Fruit fly (Drosophila melanogaster): ENCODE results near the gene CG18404.
A peak's percentile ranks its signal among the peaks of the same experiment; 100 is the strongest.

The CG18404 gene

DNA sequence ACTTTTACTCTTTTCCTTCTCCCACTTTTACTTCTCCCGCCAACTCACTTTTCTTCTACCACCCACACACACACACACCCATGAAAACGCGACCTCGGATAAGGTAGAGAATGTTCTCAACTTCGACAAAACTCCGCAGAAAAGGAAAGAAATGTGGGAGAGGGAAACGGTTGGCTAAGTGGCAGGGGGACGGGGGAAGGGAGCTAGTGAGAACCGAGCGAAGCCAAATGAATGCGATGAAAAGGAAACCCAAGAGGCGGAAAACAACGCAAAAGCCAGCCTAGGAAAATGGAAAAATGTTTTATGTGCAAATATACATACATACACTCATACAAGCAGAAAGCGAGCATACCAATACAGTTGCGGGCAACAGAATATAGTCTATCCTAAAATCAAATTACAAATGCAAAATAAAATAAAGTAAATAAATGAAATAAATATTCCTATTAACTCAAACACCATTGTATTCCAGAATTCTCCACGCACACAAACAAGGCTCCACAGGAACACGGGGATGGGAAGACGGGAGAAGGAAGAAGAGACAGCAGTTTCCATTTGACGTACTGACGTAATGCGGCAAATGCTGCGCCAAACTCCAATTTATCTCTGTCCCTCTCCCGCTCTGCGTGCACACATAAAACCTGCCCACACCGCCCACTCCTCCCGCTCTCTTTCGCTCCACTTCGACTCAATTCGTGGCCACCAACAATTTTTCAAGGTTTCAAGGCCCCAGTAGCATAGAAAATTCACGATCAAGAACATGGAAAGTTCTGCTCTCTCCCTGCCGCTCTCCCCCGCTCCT, 17.5 kb downstream of the CG18404 start (continued):
- TF ChIP-seq CG6792 (GFP tag; optimal IDR thresholded peaks at IDR 0.05), result peak; percentile 3
- TF ChIP-seq CG8119 (GFP tag; IDR thresholded peaks at IDR 0.05), result peak; percentile 67; the same call in 2 of the 3 replicates
- no peak for TF ChIP-seq CG16779 (tag; optimal IDR thresholded peaks at IDR 0.05)
- TF ChIP-seq CG4318 (GFP tag; optimal IDR thresholded peaks at IDR 0.05), result peak; percentile 62
- peak; percentile 55 for TF ChIP-seq Hr4 (GFP tag; optimal IDR thresholded peaks at IDR 0.05)
- no peak for TF ChIP-seq Sox15 (GFP tag; optimal IDR thresholded peaks at IDR 0.05)
- peak; percentile 65 for TF ChIP-seq CG3032 (tag; optimal IDR thresholded peaks at IDR 0.05)
- TF ChIP-seq CG9139 (GFP tag; optimal IDR thresholded peaks at IDR 0.05), result peak; percentile 59
- no peak for TF ChIP-seq CG11294 (GFP tag; IDR thresholded peaks at IDR 0.05)
- TF ChIP-seq CG6808 (GFP tag; optimal IDR thresholded peaks at IDR 0.05), result peak; percentile 67
- TF ChIP-seq CG6163 (GFP tag; IDR thresholded peaks at IDR 0.05), result peak; percentile 62
- peak; percentile 23 for TF ChIP-seq lz (GFP tag; optimal IDR thresholded peaks at IDR 0.05)
- peak; percentile 90 for TF ChIP-seq vri (GFP tag; optimal IDR thresholded peaks at IDR 0.05)
- peak; percentile 34 for TF ChIP-seq CG8632 (GFP tag; optimal IDR thresholded peaks at IDR 0.05)
- TF ChIP-seq cyc (GFP tag; optimal IDR thresholded peaks at IDR 0.05), result no peak
- peak; percentile 75 for TF ChIP-seq CG32006 (GFP tag; optimal IDR thresholded peaks at IDR 0.05)
- peak; percentile 48 for TF ChIP-seq fd59A (GFP tag; optimal IDR thresholded peaks at IDR 0.05)
- TF ChIP-seq esn (GFP tag; optimal IDR thresholded peaks at IDR 0.05), result peak; percentile 48
- peak; percentile 66 for TF ChIP-seq spab (GFP tag; optimal IDR thresholded peaks at IDR 0.05)
- TF ChIP-seq salr (GFP tag; optimal IDR thresholded peaks at IDR 0.05), result peak in 1 of 2 experiments; percentile 15
- no peak for TF ChIP-seq CG11902 (GFP tag; optimal IDR thresholded peaks at IDR 0.05)
- peak; percentile 34 for TF ChIP-seq Sox14 (GFP tag; optimal IDR thresholded peaks at IDR 0.05)
- TF ChIP-seq CG6276 (GFP tag; optimal IDR thresholded peaks at IDR 0.05), result peak; percentile 52
- peak; percentile 32 for TF ChIP-seq topi (GFP tag; optimal IDR thresholded peaks at IDR 0.05)

DNA sequence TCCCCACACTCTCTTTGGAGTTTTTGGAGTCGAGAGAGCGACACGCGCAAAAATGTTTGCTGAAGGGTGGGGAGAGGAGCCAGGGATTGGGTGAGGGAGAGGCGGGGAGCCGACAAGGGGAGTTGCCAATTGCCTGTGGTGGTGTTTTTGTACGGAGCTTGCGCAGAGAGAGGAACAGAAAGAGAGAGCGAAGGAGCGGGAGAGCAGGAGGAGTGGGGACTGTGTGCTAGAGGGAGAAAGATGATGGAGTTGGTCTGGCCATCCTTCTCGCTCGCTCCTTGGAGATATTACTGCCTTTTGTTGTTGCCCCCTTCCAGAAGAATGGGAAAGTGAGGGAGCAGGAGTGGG, 18.1 kb downstream of the CG18404 start:
- TF ChIP-seq CG3032 (tag; optimal IDR thresholded peaks at IDR 0.05) (no peak), CG31627 (GFP tag; optimal IDR thresholded peaks at IDR 0.05) (no peak), CG7368 (GFP tag; optimal IDR thresholded peaks at IDR 0.05) (peak; percentile 13), CG34406 (GFP tag; optimal IDR thresholded peaks at IDR 0.05) (no peak), CG10669 (GFP tag; optimal IDR thresholded peaks at IDR 0.05) (no peak), achi (GFP tag; optimal IDR thresholded peaks at IDR 0.05) (peak; percentile 3), net (GFP tag; optimal IDR thresholded peaks at IDR 0.05) (no peak), pdm3 (GFP tag; optimal IDR thresholded peaks at IDR 0.05) (no peak), Eip93F (GFP tag; optimal IDR thresholded peaks at IDR 0.05) (no peak), lz (GFP tag; optimal IDR thresholded peaks at IDR 0.05) (no peak), CG16779 (tag; optimal IDR thresholded peaks at IDR 0.05) (no peak), fd59A (GFP tag; optimal IDR thresholded peaks at IDR 0.05) (no peak), CG6808 (GFP tag; optimal IDR thresholded peaks at IDR 0.05) (no peak), CG11294 (GFP tag; IDR thresholded peaks at IDR 0.05) (no peak), salr (GFP tag; optimal IDR thresholded peaks at IDR 0.05) (peak in 1 of 2 experiments; percentile 4), dac (GFP tag; optimal IDR thresholded peaks at IDR 0.05) (no peak), Met (GFP tag; optimal IDR thresholded peaks at IDR 0.05) (peak; percentile 100), Hr4 (GFP tag; optimal IDR thresholded peaks at IDR 0.05) (no peak), CG6792 (GFP tag; optimal IDR thresholded peaks at IDR 0.05) (no peak), esn (GFP tag; optimal IDR thresholded peaks at IDR 0.05) (no peak), ss (GFP tag; optimal IDR thresholded peaks at IDR 0.05) (peak in 1 of 2 experiments; percentile 26), Ets96B (tag; optimal IDR thresholded peaks at IDR 0.05) (no peak), svp (GFP tag) (peak; percentile 20), vri (GFP tag; optimal IDR thresholded peaks at IDR 0.05) (peak; percentile 84), CG3919 (GFP tag; optimal IDR thresholded peaks at IDR 0.05) (no peak), CG15336 (GFP tag; IDR thresholded peaks at IDR 0.05) (no peak), CG32006 (GFP tag; optimal IDR thresholded peaks at IDR 0.05) (no peak), Gug (GFP tag; IDR thresholded peaks at IDR 0.05) (no peak), CG6854 (GFP tag; optimal IDR thresholded peaks at IDR 0.05) (no peak), CG8632 (GFP tag; optimal IDR thresholded peaks at IDR 0.05) (no peak), Smox (GFP tag; optimal IDR thresholded peaks at IDR 0.05) (peak; percentile 11), Eip78C (GFP tag) (peak; percentile 53), Sox102F (GFP tag; optimal IDR thresholded peaks at IDR 0.05) (no peak), topi (GFP tag; optimal IDR thresholded peaks at IDR 0.05) (no peak), fkh (GFP tag; optimal IDR thresholded peaks at IDR 0.05) (no peak), CG1621 (tag; optimal IDR thresholded peaks at IDR 0.05) (no peak), CG11902 (GFP tag; optimal IDR thresholded peaks at IDR 0.05) (no peak), CG9139 (GFP tag; optimal IDR thresholded peaks at IDR 0.05) (no peak), Sox14 (GFP tag; optimal IDR thresholded peaks at IDR 0.05) (no peak)
